Fruit fly (Drosophila melanogaster): ENCODE data around the gene CG31522.

DNA sequence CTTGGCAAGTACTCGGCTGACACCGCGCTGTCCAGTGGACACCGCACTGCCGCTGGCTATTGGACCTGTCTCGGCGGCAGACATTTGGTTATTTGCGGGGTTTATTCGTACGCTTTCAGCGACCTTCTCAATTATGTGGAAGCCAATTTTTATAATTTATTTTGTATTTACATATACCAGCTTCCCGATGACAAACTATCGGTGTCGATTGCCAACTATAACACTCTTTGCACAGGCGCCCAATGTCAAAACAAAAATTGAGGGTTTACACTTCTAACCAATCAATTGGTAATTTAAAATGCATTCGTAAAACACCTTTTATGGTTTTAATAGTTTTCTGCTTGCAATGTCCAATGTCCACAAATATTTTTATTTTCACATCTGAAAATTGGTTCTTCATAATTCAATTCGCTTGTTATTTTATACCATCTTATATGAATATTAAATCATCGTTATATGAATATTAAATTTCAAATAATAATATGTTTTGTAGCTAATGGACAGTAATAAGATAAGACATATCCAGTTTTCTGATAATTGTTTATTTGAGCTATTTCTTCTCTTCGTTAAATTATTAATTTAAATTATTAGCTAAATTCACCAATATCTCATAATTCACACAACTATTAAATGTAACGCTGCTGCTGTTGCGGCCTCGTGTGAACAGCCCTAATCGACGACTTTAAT lies 62.7 kb downstream of the CG31522 start:
- TF ChIP-seq gl (tag; optimal IDR thresholded peaks at IDR 0.05) (no peak), EcR (GFP tag; optimal IDR thresholded peaks at IDR 0.05) (no peak), CG8301 (tag; optimal IDR thresholded peaks at IDR 0.05) (no peak), CG8159 (tag; optimal IDR thresholded peaks at IDR 0.05) (peak; percentile 56), CG34367 (tag; optimal IDR thresholded peaks at IDR 0.05) (no peak)
